Fruit fly (Drosophila melanogaster): ENCODE results near the gene Nepl19.

Gene Nepl19

DNA sequence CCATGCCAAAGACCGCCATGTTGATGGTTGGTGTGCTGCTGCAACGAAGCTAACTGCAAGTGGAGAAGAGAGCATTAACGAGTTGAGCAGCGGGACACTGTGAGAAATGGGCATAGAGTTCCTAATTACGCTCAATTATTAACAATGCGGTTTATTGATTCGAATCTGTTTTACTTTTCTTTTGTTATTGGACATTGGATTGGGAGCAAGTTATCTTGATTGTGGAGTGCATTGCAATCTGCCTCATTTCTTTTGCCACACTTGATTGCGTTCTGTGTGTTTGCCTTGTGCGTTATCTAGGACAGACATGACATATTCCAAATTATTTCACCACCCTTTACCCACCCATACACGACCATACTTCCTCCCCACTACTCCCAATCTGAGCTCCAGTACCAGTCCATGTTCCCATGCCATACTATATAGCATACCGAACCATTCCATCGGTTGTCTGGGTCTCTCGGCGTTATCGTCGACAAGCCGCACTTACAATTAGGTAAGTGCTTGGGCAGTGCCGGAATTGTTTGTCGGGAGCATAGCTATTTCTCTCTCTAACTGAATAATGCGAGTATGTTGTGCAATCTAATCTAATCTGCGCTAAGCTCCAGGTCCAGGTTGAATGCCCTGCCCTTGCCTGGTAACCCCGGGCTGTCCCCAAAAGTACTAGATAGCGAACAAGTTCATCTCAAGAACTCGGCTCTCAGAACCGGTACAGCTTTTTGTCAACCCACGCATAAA lies 22.5 kb downstream of the Nepl19 start (continued):
- no peak for TF ChIP-seq pan (optimal IDR thresholded peaks at IDR 0.05)
- TF ChIP-seq pan (GFP tag; optimal IDR thresholded peaks at IDR 0.05 in 1 of 2, IDR thresholded peaks at IDR 0.05 in 1 of 2) = peak in 1 of 2 experiments; percentile 47
- peak; percentile 45 for TF ChIP-seq CG14441 (GFP tag; IDR thresholded peaks at IDR 0.05)
- TF ChIP-seq NfI (GFP tag; optimal IDR thresholded peaks at IDR 0.05) = peak; percentile 10
- TF ChIP-seq sens-2 (GFP tag; IDR thresholded peaks at IDR 0.05) = peak; percentile 41; the same call in 1 of the 2 replicates
- TF ChIP-seq CG10979 (tag; optimal IDR thresholded peaks at IDR 0.05) = peak; percentile 60
- TF ChIP-seq hkb (optimal IDR thresholded peaks at IDR 0.05) = no peak
- peak; percentile 40; the same call in 1 of the 2 replicates for TF ChIP-seq hkb (GFP tag; IDR thresholded peaks at IDR 0.05)
- TF ChIP-seq Hmx (GFP tag; optimal IDR thresholded peaks at IDR 0.05) = no peak
- no peak for TF ChIP-seq CG7745 (tag; optimal IDR thresholded peaks at IDR 0.05)
- TF ChIP-seq Med (GFP tag) = peak; percentile 84
- TF ChIP-seq toy (GFP tag; IDR thresholded peaks at IDR 0.05) = no peak
- TF ChIP-seq Sox102F (GFP tag; optimal IDR thresholded peaks at IDR 0.05) = peak; percentile 65
- 0 out of 2 replicates have a peak, but pooled peaks have one; percentile 31 for TF ChIP-seq Ada2b (GFP tag; IDR thresholded peaks at IDR 0.05)
- peak; percentile 78 for TF ChIP-seq ci (GFP tag; IDR thresholded peaks at IDR 0.05)
- no peak for TF ChIP-seq amos (GFP tag; IDR thresholded peaks at IDR 0.05; ENCODE audit: partially characterized antibody)
- TF ChIP-seq phol (tag; optimal IDR thresholded peaks at IDR 0.05) = peak; percentile 56
- TF ChIP-seq twi (tag; optimal IDR thresholded peaks at IDR 0.05) = peak; percentile 23
- TF ChIP-seq CG13624 (GFP tag; optimal IDR thresholded peaks at IDR 0.05) = no peak
- TF ChIP-seq CG11247 (GFP tag; IDR thresholded peaks at IDR 0.05) = no peak
- peak; percentile 25; the same call in 1 of the 2 replicates for TF ChIP-seq CG31441 (GFP tag; IDR thresholded peaks at IDR 0.05)
- no peak; the same call in 1 of the 2 replicates for TF ChIP-seq CG11696 (GFP tag; IDR thresholded peaks at IDR 0.05)
- TF ChIP-seq Deaf1 (tag; optimal IDR thresholded peaks at IDR 0.05) = no peak
- TF ChIP-seq CG16815 (GFP tag; optimal IDR thresholded peaks at IDR 0.05) = no peak
- peak; percentile 57; the same call in 1 of the 3 replicates for TF ChIP-seq ken (GFP tag; IDR thresholded peaks at IDR 0.05)
- no peak for TF ChIP-seq ftz-f1 (GFP tag; optimal IDR thresholded peaks at IDR 0.05)
- no peak for TF ChIP-seq slou (GFP tag; optimal IDR thresholded peaks at IDR 0.05)
- TF ChIP-seq sc (optimal IDR thresholded peaks at IDR 0.05) = no peak
- peak; percentile 2 for TF ChIP-seq sc (GFP tag; optimal IDR thresholded peaks at IDR 0.05)
- no peak for TF ChIP-seq jumu (GFP tag; optimal IDR thresholded peaks at IDR 0.05)
- no peak for TF ChIP-seq fd3F (GFP tag; optimal IDR thresholded peaks at IDR 0.05)
- TF ChIP-seq Dip2 (GFP tag; IDR thresholded peaks at IDR 0.05) = no peak
- TF ChIP-seq Lim3 (GFP tag; IDR thresholded peaks at IDR 0.05) = no peak
- no peak for TF ChIP-seq CG9797 (GFP tag; optimal IDR thresholded peaks at IDR 0.05)
- TF ChIP-seq H2.0 (GFP tag; IDR thresholded peaks at IDR 0.05) = peak; percentile 60
- no peak for TF ChIP-seq Dll (GFP tag; IDR thresholded peaks at IDR 0.05; ENCODE audit: partially characterized antibody)
- TF ChIP-seq dpn (GFP tag; optimal IDR thresholded peaks at IDR 0.05) = peak in 1 of 2 experiments; percentile 50
- TF ChIP-seq CG6854 (GFP tag; optimal IDR thresholded peaks at IDR 0.05) = no peak
- peak; percentile 17 for TF ChIP-seq Dad (GFP tag; optimal IDR thresholded peaks at IDR 0.05)
- TF ChIP-seq Tbp (GFP tag; optimal IDR thresholded peaks at IDR 0.05) = no peak
- no peak for TF ChIP-seq CG10654 (GFP tag; optimal IDR thresholded peaks at IDR 0.05)
- no peak for TF ChIP-seq Mad (GFP tag; optimal IDR thresholded peaks at IDR 0.05)
- no peak; the same call in 1 of the 2 replicates for TF ChIP-seq E2f1 (GFP tag; IDR thresholded peaks at IDR 0.05)
- no peak for TF ChIP-seq Doc2 (GFP tag; IDR thresholded peaks at IDR 0.05)
- TF ChIP-seq usp (GFP tag; optimal IDR thresholded peaks at IDR 0.05) = no peak
- no peak for TF ChIP-seq al (GFP tag; IDR thresholded peaks at IDR 0.05)
- no peak for TF ChIP-seq Hey (tag; optimal IDR thresholded peaks at IDR 0.05)
- TF ChIP-seq CG9609 (GFP tag; optimal IDR thresholded peaks at IDR 0.05) = peak; percentile 1
- peak; percentile 7 for TF ChIP-seq CG9437 (GFP tag; optimal IDR thresholded peaks at IDR 0.05)
- no peak for TF ChIP-seq BEAF-32 (GFP tag; optimal IDR thresholded peaks at IDR 0.05)
- TF ChIP-seq zf30C (GFP tag; optimal IDR thresholded peaks at IDR 0.05) = peak; percentile 33

Measured in whole organism, embryonic.